Worm (Caenorhabditis elegans): ENCODE results near the gene M18.6.
A peak's percentile ranks its signal among the peaks of the same experiment; 100 is the strongest.

Gene M18.6

ce11 chrIV:12156642-12157233 is 35.6 kb downstream of the M18.6 start, which contains the start of gene eri-12:
eri-12 (plus strand) TSS chrIV:12156838.
- TF ChIP-seq lin-13 (tag; optimal IDR thresholded peaks at IDR 0.05) (no peak), zip-8 (tag; optimal IDR thresholded peaks at IDR 0.05) (no peak), unc-62 (GFP tag; optimal IDR thresholded peaks at IDR 0.05) (peak; percentile 73)

ce11 chrIV:12157915-12158314 is 36.8 kb downstream of the M18.6 start:
- TF ChIP-seq ham-2 (GFP tag; optimal IDR thresholded peaks at IDR 0.05) (peak; percentile 78), nhr-2 (tag; optimal IDR thresholded peaks at IDR 0.05) (peak; percentile 59), zip-8 (tag; optimal IDR thresholded peaks at IDR 0.05) (no peak), lin-32 (GFP tag; optimal IDR thresholded peaks at IDR 0.05) (peak; percentile 61), blmp-1 (tag; optimal IDR thresholded peaks at IDR 0.05) (no peak), ztf-11 (tag; optimal IDR thresholded peaks at IDR 0.05) (no peak), elt-3 (tag; optimal IDR thresholded peaks at IDR 0.05) (no peak), nhr-28 (tag; optimal IDR thresholded peaks at IDR 0.05) (no peak), cnd-1 (tag; optimal IDR thresholded peaks at IDR 0.05) (peak; percentile 70), mep-1 (tag; optimal IDR thresholded peaks at IDR 0.05) (no peak), ceh-39 (tag; optimal IDR thresholded peaks at IDR 0.05) (peak; percentile 35), mls-2 (tag; optimal IDR thresholded peaks at IDR 0.05) (no peak), M03D4.4 (tag; optimal IDR thresholded peaks at IDR 0.05) (no peak)

ce11 chrIV:12160421-12160820 is 39.3 kb downstream of the M18.6 start:
- TF ChIP-seq mep-1 (tag; optimal IDR thresholded peaks at IDR 0.05): no peak
- no peak for TF ChIP-seq hlh-1 (tag; optimal IDR thresholded peaks at IDR 0.05)
- TF ChIP-seq tbx-8 (GFP tag; optimal IDR thresholded peaks at IDR 0.05): no peak
- TF ChIP-seq ceh-43 (GFP tag; optimal IDR thresholded peaks at IDR 0.05): no peak
- no peak for TF ChIP-seq ces-1 (GFP tag; optimal IDR thresholded peaks at IDR 0.05)
- TF ChIP-seq unc-39 (tag; optimal IDR thresholded peaks at IDR 0.05): no peak
- TF ChIP-seq lsy-2 (tag; optimal IDR thresholded peaks at IDR 0.05): no peak
- TF ChIP-seq sptf-1 (tag; optimal IDR thresholded peaks at IDR 0.05): no peak
- no peak for TF ChIP-seq drap-1 (GFP tag; optimal IDR thresholded peaks at IDR 0.05)
- no peak for TF ChIP-seq pha-4 (tag; optimal IDR thresholded peaks at IDR 0.05)
- no peak for TF ChIP-seq unc-62 (GFP tag; optimal IDR thresholded peaks at IDR 0.05)
- TF ChIP-seq blmp-1 (tag; optimal IDR thresholded peaks at IDR 0.05): no peak
- no peak for TF ChIP-seq nhr-76 (tag; optimal IDR thresholded peaks at IDR 0.05)
- no peak for TF ChIP-seq lin-32 (GFP tag; optimal IDR thresholded peaks at IDR 0.05)

ce11 chrIV:12162732-12163131 is 41.6 kb downstream of the M18.6 start:
- TF ChIP-seq sptf-1 (tag; optimal IDR thresholded peaks at IDR 0.05) (no peak), lsy-2 (tag; optimal IDR thresholded peaks at IDR 0.05) (no peak), nhr-12 (tag; optimal IDR thresholded peaks at IDR 0.05) (no peak), mep-1 (tag; optimal IDR thresholded peaks at IDR 0.05) (no peak)

ce11 chrIV:12165432-12166078 is 44.4 kb downstream of the M18.6 start:
- no peak for TF ChIP-seq sptf-1 (tag; optimal IDR thresholded peaks at IDR 0.05)
- no peak for TF ChIP-seq ceh-83 (GFP tag; optimal IDR thresholded peaks at IDR 0.05)
- TF ChIP-seq bed-3 (GFP tag; optimal IDR thresholded peaks at IDR 0.05): no peak
- no peak for TF ChIP-seq ces-1 (GFP tag; optimal IDR thresholded peaks at IDR 0.05)
- no peak for TF ChIP-seq ham-2 (GFP tag; optimal IDR thresholded peaks at IDR 0.05)
- no peak for TF ChIP-seq flh-1 (GFP tag; optimal IDR thresholded peaks at IDR 0.05)
- TF ChIP-seq lsy-2 (tag; optimal IDR thresholded peaks at IDR 0.05): no peak
- no peak for TF ChIP-seq nhr-12 (tag; optimal IDR thresholded peaks at IDR 0.05)
- TF ChIP-seq tbx-8 (GFP tag; optimal IDR thresholded peaks at IDR 0.05): no peak
- no peak for TF ChIP-seq unc-120 (tag; optimal IDR thresholded peaks at IDR 0.05; ENCODE audit: poor library complexity, severe bottlenecking)
- TF ChIP-seq snpc-4 (tag; optimal IDR thresholded peaks at IDR 0.05): no peak
- TF ChIP-seq nhr-76 (tag; optimal IDR thresholded peaks at IDR 0.05): no peak
